Worm (Caenorhabditis elegans): ENCODE data around the gene Y6G8.6.
A peak's percentile ranks its signal among the peaks of the same experiment; 100 is the strongest.
"Not testable (repeated sequence)": the region's sequence is repeated elsewhere in the genome, so short reads cannot be mapped to it uniquely, and the experiment has no call there.

Gene Y6G8.6

DNA sequence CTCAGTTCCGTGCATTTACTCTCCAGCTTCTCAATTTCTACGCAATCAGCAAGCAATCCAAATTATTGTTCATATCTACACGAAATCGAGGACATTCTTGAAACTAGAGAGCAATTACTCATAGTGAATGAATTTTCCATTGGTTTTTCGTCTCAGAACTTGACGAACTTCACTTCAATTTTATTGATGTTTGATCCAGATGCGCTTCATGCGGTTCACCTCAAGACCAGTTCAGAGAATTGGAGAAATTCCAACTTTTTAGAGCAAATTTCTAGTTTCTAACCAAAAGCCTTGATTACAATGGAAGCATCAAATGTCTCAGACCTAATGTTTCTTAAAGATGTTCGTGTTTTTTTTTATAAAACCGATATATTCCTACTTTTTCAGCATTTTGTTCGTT is 3.6 kb upstream of the Y6G8.6 start, which contains the start of gene Y6G8.8:
Gene Y6G8.8 (plus strand): TSS at position 301 of the 400 bp plus-strand sequence.
- no peak for TF ChIP-seq vab-7 (GFP tag; IDR thresholded peaks at IDR 0.05)
- no peak for TF ChIP-seq nhr-77 (tag; optimal IDR thresholded peaks at IDR 0.05)
- no peak for TF ChIP-seq dpl-1 (GFP tag; optimal IDR thresholded peaks at IDR 0.05)
- no peak for TF ChIP-seq dmd-9 (GFP tag; IDR thresholded peaks at IDR 0.05)
- TF ChIP-seq pqm-1 (tag; optimal IDR thresholded peaks at IDR 0.05): no peak
- TF ChIP-seq pha-4 (GFP tag; IDR thresholded peaks at IDR 0.05): no peak
- no peak for TF ChIP-seq pha-4 (tag; optimal IDR thresholded peaks at IDR 0.05)
- TF ChIP-seq daf-8 (GFP tag; IDR thresholded peaks at IDR 0.05): no peak
- TF ChIP-seq zfp-3 (GFP tag; conservative IDR thresholded peaks at IDR 0.05): no peak
- no peak for TF ChIP-seq F49E8.2 (tag; optimal IDR thresholded peaks at IDR 0.05; ENCODE audit: borderline replicate concordance)
- no peak for TF ChIP-seq hlh-30 (tag; optimal IDR thresholded peaks at IDR 0.05; ENCODE audit: insufficient read depth)
- no peak for TF ChIP-seq zip-11 (GFP tag; IDR thresholded peaks at IDR 0.05)
- no peak for TF ChIP-seq lsy-2 (tag; optimal IDR thresholded peaks at IDR 0.05)
- TF ChIP-seq lin-15B (tag; optimal IDR thresholded peaks at IDR 0.05): no peak
- TF ChIP-seq hif-1 (tag; optimal IDR thresholded peaks at IDR 0.05): no peak
- TF ChIP-seq gei-8 (GFP tag; optimal IDR thresholded peaks at IDR 0.05): no peak
- TF ChIP-seq mep-1 (tag; optimal IDR thresholded peaks at IDR 0.05): no peak
- no peak for TF ChIP-seq ztf-11 (tag; optimal IDR thresholded peaks at IDR 0.05)

DNA sequence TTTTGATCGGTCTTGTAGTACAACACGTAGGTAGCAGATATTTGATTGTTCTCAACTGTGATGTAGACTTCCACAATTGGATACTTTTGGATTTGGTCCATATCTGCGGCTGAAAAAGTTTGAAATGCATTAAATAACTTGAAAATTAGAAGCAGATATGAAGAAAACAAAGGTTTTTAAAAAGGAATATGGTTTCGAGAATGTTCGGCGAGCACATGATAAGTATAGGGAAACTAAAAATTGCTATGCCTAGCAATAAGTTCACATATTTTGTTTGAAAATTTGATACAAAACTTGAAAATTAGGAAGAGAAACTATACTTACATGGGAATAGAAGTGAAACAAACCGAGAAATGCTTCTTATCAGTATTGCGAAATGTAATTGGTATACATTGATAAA is 1.1 kb downstream of the Y6G8.6 start, which contains the start of gene Y6G8.5:
Gene Y6G8.5 (minus strand): TSS at position 101 of the 400 bp plus-strand sequence.
- TF ChIP-seq fos-1 (tag; optimal IDR thresholded peaks at IDR 0.05) (no peak), pqm-1 (tag; optimal IDR thresholded peaks at IDR 0.05) (peak; percentile 64)

DNA sequence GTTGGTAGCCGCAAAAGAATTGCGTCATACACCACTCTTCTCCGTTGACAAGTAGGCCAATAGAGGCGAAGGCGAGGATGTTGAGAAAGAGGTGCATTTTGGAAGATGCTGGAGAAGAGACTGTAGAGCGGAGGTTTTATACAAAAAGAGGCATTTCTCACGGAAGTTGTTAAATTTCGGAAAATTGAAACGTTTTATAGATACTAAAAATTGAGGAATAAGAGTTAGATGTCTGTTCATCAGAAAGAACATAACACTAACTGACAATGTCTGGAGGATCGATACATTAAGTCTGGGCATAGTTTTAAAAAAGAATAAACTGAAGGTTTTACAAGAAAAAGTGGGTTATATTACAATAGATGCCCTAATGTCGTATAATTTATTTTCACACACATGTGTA is 2.5 kb downstream of the Y6G8.6 start, which contains the start of gene Y6G8.14:
Gene Y6G8.14 (minus strand): TSS at position 101 of the 400 bp plus-strand sequence.
- TF ChIP-seq madf-9 (GFP tag; conservative IDR thresholded peaks at IDR 0.05) (no peak), hlh-30 (tag; optimal IDR thresholded peaks at IDR 0.05; ENCODE audit: insufficient read depth) (no peak), nhr-76 (tag; optimal IDR thresholded peaks at IDR 0.05) (no peak), zag-1 (tag; optimal IDR thresholded peaks at IDR 0.05) (no peak), madf-5 (GFP tag; IDR thresholded peaks at IDR 0.05) (no peak), D1046.2 (GFP tag; IDR thresholded peaks at IDR 0.05) (no peak), fkh-10 (GFP tag; optimal IDR thresholded peaks at IDR 0.05) (no peak), mdl-1 (tag; optimal IDR thresholded peaks at IDR 0.05) (no peak), lin-13 (GFP tag; optimal IDR thresholded peaks at IDR 0.05) (no peak), arid-1 (GFP tag; conservative IDR thresholded peaks at IDR 0.05) (no peak), hlh-11 (tag; optimal IDR thresholded peaks at IDR 0.05) (no peak), daf-16 (GFP tag; optimal IDR thresholded peaks at IDR 0.05) (no peak), daf-16 (tag; optimal IDR thresholded peaks at IDR 0.05) (no peak), ces-1 (GFP tag; optimal IDR thresholded peaks at IDR 0.05) (no peak), unc-39 (tag; optimal IDR thresholded peaks at IDR 0.05) (no peak), unc-130 (GFP tag; optimal IDR thresholded peaks at IDR 0.05) (no peak), F37D6.2 (tag; optimal IDR thresholded peaks at IDR 0.05) (no peak), lin-39 (tag; optimal IDR thresholded peaks at IDR 0.05) (no peak), daf-12 (tag; optimal IDR thresholded peaks at IDR 0.05) (no peak)

DNA sequence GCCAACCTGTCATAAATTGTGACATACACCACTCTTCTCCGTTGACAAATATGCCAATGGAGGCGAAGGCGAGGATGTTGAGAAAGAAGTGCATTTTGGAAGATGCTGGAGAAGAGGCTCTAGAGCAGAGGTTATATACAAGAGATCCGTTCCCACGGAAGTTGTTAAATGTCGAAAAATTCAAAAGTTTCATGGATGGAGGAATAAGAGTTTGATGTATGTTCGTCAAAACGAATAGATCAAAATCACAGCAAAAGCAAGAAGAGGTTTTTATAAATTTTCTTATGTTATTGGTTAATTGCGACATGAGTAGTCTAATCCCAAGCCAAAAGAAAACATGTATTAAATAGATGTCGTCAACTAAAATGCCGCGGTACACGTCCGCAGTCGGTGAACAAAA is 6.2 kb downstream of the Y6G8.6 start, which contains the start of gene Y6G8.15:
Gene Y6G8.15 (minus strand): TSS at position 101 of the 400 bp plus-strand sequence.
- not testable (repeated sequence) for TF ChIP-seq mxl-3 (GFP tag; optimal IDR thresholded peaks at IDR 0.05); F49E8.2 (tag; optimal IDR thresholded peaks at IDR 0.05; ENCODE audit: borderline replicate concordance); zfp-3 (GFP tag; conservative IDR thresholded peaks at IDR 0.05)

Data from whole organism, L4 larva.